Fruit fly (Drosophila melanogaster) whole organism, embryonic: Measurements from ENCODE around the gene Rpn9.
A peak's percentile ranks its signal among the peaks of the same experiment; 100 is the strongest.

Source experiments
- Ada2b ChIP-seq: fragments of 200-800 bp; sonication (Bioruptor generic); IDR thresholded peaks from 2 replicates; pipeline ENCODE4 v1.3.6; 2022; ENCODE audit warnings: missing biosample characterization, missing genetic modification characterization
- B-H1 ChIP-seq: fragments of 200-800 bp; sonication (Bioruptor generic); IDR thresholded peaks from 3 replicates; pipeline ENCODE4 v1.3.6; 2022; ENCODE audit warnings: missing biosample characterization, missing genetic modification characterization
- CG10654 ChIP-seq: fragments of 200-800 bp; sonication (Bioruptor generic); optimal IDR thresholded peaks from 2 replicates; lab custom pipeline; 2016; ENCODE audit warnings: missing biosample characterization, missing genetic modification characterization
- CG11504 ChIP-seq: fragments of 200-800 bp; sonication (Bioruptor generic); optimal IDR thresholded peaks from 3 replicates; lab custom pipeline; 2019; ENCODE audit warnings: missing biosample characterization, mild to moderate bottlenecking, missing genetic modification characterization, moderate library complexity
- CG11696 ChIP-seq: fragments of 200-800 bp; sonication (Bioruptor generic); IDR thresholded peaks from 2 replicates; pipeline ENCODE4 v1.3.6; 2022; ENCODE audit warnings: missing biosample characterization, missing genetic modification characterization
- CG12155 ChIP-seq: fragments of 200-800 bp; sonication (Bioruptor generic); optimal IDR thresholded peaks from 3 replicates; lab custom pipeline; 2016; ENCODE audit warnings: missing biosample characterization, missing genetic modification characterization
- CG13296 ChIP-seq: fragments of 200-800 bp; sonication (Bioruptor generic); optimal IDR thresholded peaks from 3 replicates; lab custom pipeline; 2018; ENCODE audit warnings: missing biosample characterization, mild to moderate bottlenecking, missing genetic modification characterization
- CG1602 ChIP-seq: fragments of 200-800 bp; sonication (Bioruptor generic); optimal IDR thresholded peaks from 3 replicates; lab custom pipeline; 2016; ENCODE audit warnings: missing biosample characterization, missing genetic modification characterization
- CG16813 ChIP-seq: fragments of 200-800 bp; sonication (Bioruptor generic); IDR thresholded peaks from 3 replicates; pipeline ENCODE4 v1.3.6; 2022; ENCODE audit warnings: missing biosample characterization, missing genetic modification characterization; ENCODE audit not compliant: partially characterized antibody
- CG18476 ChIP-seq: fragments of 200-800 bp; sonication (Bioruptor generic); optimal IDR thresholded peaks from 2 replicates; lab custom pipeline; 2016; ENCODE audit warnings: missing biosample characterization, mild to moderate bottlenecking, missing genetic modification characterization
- CG2199 ChIP-seq: fragments of 200-800 bp; sonication (Bioruptor generic); IDR thresholded peaks from 3 replicates; pipeline ENCODE4 v1.3.6; 2022; ENCODE audit warnings: missing biosample characterization, missing genetic modification characterization
- CG2712 ChIP-seq: fragments of 200-800 bp; optimal IDR thresholded peaks from 3 replicates; lab custom pipeline; 2019; ENCODE audit warnings: missing biosample characterization, mild to moderate bottlenecking, missing genetic modification characterization, moderate library complexity
- CG3065 ChIP-seq: fragments of 200-800 bp; sonication (Bioruptor generic); optimal IDR thresholded peaks from 2 replicates; lab custom pipeline; 2016; ENCODE audit warnings: missing biosample characterization, missing genetic modification characterization
- CG4404 ChIP-seq: fragments of 200-800 bp; sonication (Bioruptor generic); IDR thresholded peaks from 2 replicates; pipeline ENCODE4 v1.3.6; 2022; ENCODE audit warnings: missing biosample characterization, missing genetic modification characterization
- CG4730 ChIP-seq: fragments of 200-800 bp; sonication (Bioruptor generic); IDR thresholded peaks from 2 replicates; pipeline ENCODE4 v1.3.6; 2022; ENCODE audit warnings: missing biosample characterization, missing genetic modification characterization
- CG5245 ChIP-seq: fragments of 200-800 bp; sonication (Bioruptor generic); optimal IDR thresholded peaks from 3 replicates; lab custom pipeline; 2016; ENCODE audit warnings: missing biosample characterization, missing genetic modification characterization
- CG5953 ChIP-seq: fragments of 200-800 bp; sonication (Bioruptor generic); IDR thresholded peaks from 2 replicates; pipeline ENCODE4 v1.3.6; 2022; ENCODE audit warnings: missing biosample characterization, missing genetic modification characterization
- CG6254 ChIP-seq: fragments of 200-800 bp; sonication (Bioruptor generic); optimal IDR thresholded peaks from 3 replicates; lab custom pipeline; 2017; ENCODE audit warnings: mild to moderate bottlenecking, missing biosample characterization, missing genetic modification reagents, missing genetic modification characterization
- CG7372 ChIP-seq: fragments of 200-800 bp; sonication (Bioruptor generic); IDR thresholded peaks from 2 replicates; pipeline ENCODE4 v1.3.6; 2022; ENCODE audit warnings: missing biosample characterization, missing genetic modification characterization
- CG7556 ChIP-seq: fragments of 200-800 bp; sonication (Bioruptor generic); optimal IDR thresholded peaks from 2 replicates; lab custom pipeline; 2017; ENCODE audit warnings: missing biosample characterization, mild to moderate bottlenecking, missing genetic modification characterization
- D19B ChIP-seq: fragments of 200-800 bp; sonication (Bioruptor generic); optimal IDR thresholded peaks from 2 replicates; lab custom pipeline; 2017; ENCODE audit warnings: missing biosample characterization, mild to moderate bottlenecking, missing genetic modification characterization
- Lim3 ChIP-seq: fragments of 200-800 bp; sonication (Bioruptor generic); IDR thresholded peaks from 2 replicates; pipeline ENCODE4 v1.3.6; 2022; ENCODE audit warnings: missing biosample characterization, missing genetic modification characterization
- MESR4 ChIP-seq: fragments of 200-800 bp; sonication (Bioruptor generic); optimal IDR thresholded peaks from 2 replicates; lab custom pipeline; 2018; ENCODE audit warnings: missing biosample characterization, mild to moderate bottlenecking, missing genetic modification characterization, moderate library complexity
- Mes4 ChIP-seq: fragments of 200-800 bp; sonication (Bioruptor generic); optimal IDR thresholded peaks from 2 replicates; lab custom pipeline; 2016; ENCODE audit warnings: missing biosample characterization, missing genetic modification characterization
- NfI ChIP-seq: fragments of 200-800 bp; sonication (Bioruptor generic); optimal IDR thresholded peaks from 3 replicates; lab custom pipeline; 2018; ENCODE audit warnings: missing biosample characterization, mild to moderate bottlenecking, missing genetic modification characterization, moderate library complexity
- Pdp1 ChIP-seq, 2 experiments: fragments of 200-800 bp; sonication (Bioruptor generic); optimal IDR thresholded peaks; 3 replicates each; lab custom pipeline; 2016; ENCODE audit warnings: missing biosample characterization in 2 of 2, missing genetic modification characterization in 2 of 2, mild to moderate bottlenecking in 1 of 2, moderate library complexity in 1 of 2
- Scr ChIP-seq: fragments of 200-800 bp; sonication (Bioruptor generic); IDR thresholded peaks from 2 replicates; pipeline ENCODE4 v1.3.6; 2022; ENCODE audit warnings: missing biosample characterization, missing genetic modification characterization; ENCODE audit not compliant: partially characterized antibody
- Six4 ChIP-seq: fragments of 200-800 bp; sonication (Bioruptor generic); optimal IDR thresholded peaks from 2 replicates; lab custom pipeline; 2016; ENCODE audit warnings: missing biosample characterization, missing genetic modification characterization
- TFAM ChIP-seq: fragments of 200-800 bp; sonication (Bioruptor generic); optimal IDR thresholded peaks from 2 replicates; lab custom pipeline; 2017; ENCODE audit warnings: missing biosample characterization, missing genetic modification characterization, inconsistent platforms
- Xrp1 ChIP-seq: fragments of 200-800 bp; sonication (Bioruptor generic); IDR thresholded peaks from 2 replicates; pipeline ENCODE4 v1.3.6; 2022; ENCODE audit warnings: missing biosample characterization, missing genetic modification characterization
- cato ChIP-seq: fragments of 200-800 bp; sonication (Bioruptor generic); optimal IDR thresholded peaks from 2 replicates; lab custom pipeline; 2016; ENCODE audit warnings: missing biosample characterization, missing genetic modification characterization, borderline replicate concordance
- ci ChIP-seq: fragments of 200-800 bp; sonication (Bioruptor generic); IDR thresholded peaks from 3 replicates; pipeline ENCODE4 v1.3.6; 2022; ENCODE audit warnings: missing biosample characterization, missing genetic modification characterization
- cwo ChIP-seq: fragments of 200-800 bp; sonication (Bioruptor generic); optimal IDR thresholded peaks from 3 replicates; lab custom pipeline; 2017; ENCODE audit warnings: missing biosample characterization, missing genetic modification characterization, mild to moderate bottlenecking, moderate library complexity, missing genetic modification reagents
- danr ChIP-seq: fragments of 200-800 bp; sonication (Bioruptor generic); IDR thresholded peaks from 2 replicates; pipeline ENCODE4 v1.3.6; 2022; ENCODE audit warnings: missing biosample characterization, missing genetic modification characterization
- dpn ChIP-seq, 2 experiments: fragments of 200-800 bp; sonication (Bioruptor generic); optimal IDR thresholded peaks; 3 replicates each; lab custom pipeline; 2016; ENCODE audit warnings: missing biosample characterization in 2 of 2, missing genetic modification characterization in 2 of 2
- gfzf ChIP-seq: fragments of 200-800 bp; sonication (Bioruptor generic); optimal IDR thresholded peaks from 2 replicates; lab custom pipeline; 2016; ENCODE audit warnings: missing biosample characterization, mild to moderate bottlenecking, missing genetic modification characterization, moderate library complexity
- gro ChIP-seq: fragments of 200-800 bp; sonication (Bioruptor generic); optimal IDR thresholded peaks from 2 replicates; lab custom pipeline; 2016; ENCODE audit warnings: missing biosample characterization, missing genetic modification characterization
- gsb ChIP-seq: fragments of 200-800 bp; sonication (Bioruptor generic); IDR thresholded peaks from 2 replicates; pipeline ENCODE4 v1.3.6; 2022; ENCODE audit warnings: missing biosample characterization, missing genetic modification characterization
- gsb-n ChIP-seq: fragments of 200-800 bp; sonication (Bioruptor generic); optimal IDR thresholded peaks from 3 replicates; lab custom pipeline; 2018; ENCODE audit warnings: missing biosample characterization, mild to moderate bottlenecking, missing genetic modification characterization
- insv ChIP-seq, 2 experiments: fragments of 200-800 bp; sonication (Bioruptor generic); optimal IDR thresholded peaks; 3 replicates each; lab custom pipeline; 2016 to 2018; ENCODE audit warnings: missing biosample characterization in 2 of 2, missing genetic modification characterization in 2 of 2
- pfk ChIP-seq: fragments of 200-800 bp; sonication (Bioruptor generic); optimal IDR thresholded peaks from 2 replicates; lab custom pipeline; 2018; ENCODE audit warnings: missing biosample characterization, mild to moderate bottlenecking, missing genetic modification characterization, moderate library complexity
- pita ChIP-seq: fragments of 200-800 bp; sonication (Bioruptor generic); optimal IDR thresholded peaks from 2 replicates; lab custom pipeline; 2017; ENCODE audit warnings: missing biosample characterization, mild to moderate bottlenecking, missing genetic modification characterization
- pzg ChIP-seq: fragments of 200-800 bp; sonication (Bioruptor generic); optimal IDR thresholded peaks from 3 replicates; lab custom pipeline; 2018; ENCODE audit warnings: missing biosample characterization, mild to moderate bottlenecking, missing genetic modification characterization, moderate library complexity
- ranshi ChIP-seq: fragments of 200-800 bp; sonication (Bioruptor generic); IDR thresholded peaks from 2 replicates; pipeline ENCODE4 v1.3.6; 2022; ENCODE audit warnings: missing biosample characterization, missing genetic modification characterization
- repo ChIP-seq: fragments of 200-800 bp; sonication (Bioruptor generic); optimal IDR thresholded peaks from 2 replicates; lab custom pipeline; 2016; ENCODE audit warnings: missing biosample characterization, missing genetic modification characterization
- sens-2 ChIP-seq: fragments of 200-800 bp; sonication (Bioruptor generic); IDR thresholded peaks from 2 replicates; pipeline ENCODE4 v1.3.6; 2022; ENCODE audit warnings: missing biosample characterization, missing genetic modification characterization
- seq ChIP-seq: fragments of 200-800 bp; sonication (Bioruptor generic); IDR thresholded peaks from 2 replicates; pipeline ENCODE4 v1.3.6; 2022; ENCODE audit warnings: missing biosample characterization, missing genetic modification characterization
- sima ChIP-seq: fragments of 200-800 bp; sonication (Bioruptor generic); optimal IDR thresholded peaks from 2 replicates; lab custom pipeline; 2016; ENCODE audit warnings: missing biosample characterization, missing genetic modification characterization
- tup ChIP-seq: fragments of 200-800 bp; sonication (Bioruptor generic); optimal IDR thresholded peaks from 2 replicates; lab custom pipeline; 2016; ENCODE audit warnings: missing biosample characterization, mild to moderate bottlenecking, missing genetic modification characterization, moderate library complexity
- vvl ChIP-seq: fragments of 200-800 bp; sonication (Bioruptor generic); IDR thresholded peaks from 2 replicates; pipeline ENCODE4 v1.3.6; 2022; ENCODE audit warnings: missing biosample characterization, missing genetic modification characterization

Rpn9 gene

DNA sequence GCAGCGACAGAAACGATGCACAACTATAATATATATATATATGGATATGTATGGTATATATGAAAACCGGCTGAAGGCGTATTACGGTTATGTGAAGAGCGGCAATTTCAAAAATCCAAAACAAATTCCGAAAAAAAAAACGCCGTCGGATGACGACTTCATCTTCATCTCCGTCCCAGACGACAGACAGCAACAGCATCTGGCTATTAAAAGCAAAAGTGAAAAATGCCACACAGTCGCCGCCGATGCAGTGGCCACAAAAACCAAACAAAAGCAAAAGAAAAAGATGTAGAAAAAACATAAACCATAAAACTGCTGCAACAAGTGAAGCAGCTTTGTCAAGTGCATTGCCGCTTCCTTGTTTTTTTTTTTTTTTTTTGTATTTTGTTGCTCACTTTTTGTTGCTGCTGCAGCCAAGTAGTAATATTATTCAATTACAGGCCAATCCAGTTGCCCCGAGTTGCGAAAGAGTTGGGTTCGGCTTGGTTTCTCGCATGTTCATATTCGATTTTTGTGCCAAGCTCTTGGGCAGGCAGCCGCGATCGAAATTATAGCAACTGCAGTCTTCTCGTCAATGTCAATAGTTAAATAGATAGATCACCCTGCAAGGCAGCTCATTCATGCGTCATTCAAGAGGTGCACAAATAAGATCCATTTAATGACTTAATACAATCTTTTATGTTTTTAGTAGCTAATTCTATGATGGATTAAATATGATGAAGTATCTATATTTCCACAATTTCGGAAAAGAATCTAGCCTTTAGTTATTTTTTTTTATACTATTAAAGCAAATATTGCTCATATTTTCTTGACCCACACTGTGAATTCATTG is 1.5 kb upstream of the Rpn9 start (continued):
- no peak for TF ChIP-seq CG12155
- no peak for TF ChIP-seq pfk
- TF ChIP-seq Lim3 (GFP tag; lab: Robert Waterston, UW), result no peak
- TF ChIP-seq vvl (GFP tag; lab: Robert Waterston, UW), result no peak
- TF ChIP-seq CG2712 (tag; lab: Kevin White, UChicago), result no peak
- TF ChIP-seq gro, result no peak
- no peak for TF ChIP-seq insv (GFP tag; optimal IDR thresholded peaks at IDR 0.05; lab: Kevin White, UChicago)
- TF ChIP-seq CG5953, result 0 out of 2 replicates have a peak, but pooled peaks have one; percentile 35
- no peak for TF ChIP-seq gsb (GFP tag; lab: Robert Waterston, UW)
- no peak for TF ChIP-seq CG4404
- no peak for TF ChIP-seq Ada2b (GFP tag; lab: Robert Waterston, UW)
- TF ChIP-seq CG13296 (GFP tag; lab: Kevin White, UChicago), result no peak
- TF ChIP-seq CG7372 (GFP tag; lab: Robert Waterston, UW), result no peak
- TF ChIP-seq CG2199 (GFP tag; lab: Robert Waterston, UW), result 0 out of 3 replicates have a peak, but pooled peaks have one; percentile 63
- TF ChIP-seq TFAM (GFP tag; lab: Kevin White, UChicago), result no peak
- TF ChIP-seq Pdp1 (GFP tag; optimal IDR thresholded peaks at IDR 0.05; lab: Kevin White, UChicago), result peak in 1 of 2 experiments; percentile 11
- TF ChIP-seq danr (GFP tag; lab: Robert Waterston, UW), result no peak
- TF ChIP-seq CG6254 (GFP tag; lab: Kevin White, UChicago), result peak; percentile 23
- TF ChIP-seq CG11504 (tag; lab: Kevin White, UChicago), result peak; percentile 28
- no peak for TF ChIP-seq CG18476 (GFP tag; lab: Kevin White, UChicago)
- no peak for TF ChIP-seq pita (GFP tag; lab: Kevin White, UChicago)
- TF ChIP-seq repo (GFP tag; lab: Kevin White, UChicago), result no peak
- peak; percentile 40; the same call in 1 of the 3 replicates for TF ChIP-seq ci (GFP tag; lab: Robert Waterston, UW)
- TF ChIP-seq sima (GFP tag; lab: Kevin White, UChicago), result no peak
- TF ChIP-seq CG1602 (GFP tag; lab: Kevin White, UChicago), result no peak
- no peak for TF ChIP-seq sens-2 (GFP tag; lab: Robert Waterston, UW)
- TF ChIP-seq CG16813, result no peak
- no peak for TF ChIP-seq cwo (GFP tag; lab: Kevin White, UChicago)
- TF ChIP-seq tup (GFP tag; lab: Kevin White, UChicago), result no peak
- no peak for TF ChIP-seq D19B (GFP tag; lab: Kevin White, UChicago)
- no peak for TF ChIP-seq NfI
- TF ChIP-seq Six4 (GFP tag; lab: Kevin White, UChicago), result no peak
- TF ChIP-seq CG5245 (GFP tag; lab: Kevin White, UChicago), result no peak
- no peak for TF ChIP-seq ranshi
- TF ChIP-seq seq (GFP tag; lab: Robert Waterston, UW), result no peak
- TF ChIP-seq Mes4 (GFP tag; lab: Kevin White, UChicago), result no peak
- TF ChIP-seq CG4730, result no peak
- no peak for TF ChIP-seq Xrp1 (GFP tag; lab: Robert Waterston, UW)
- TF ChIP-seq CG11696 (GFP tag; lab: Robert Waterston, UW), result peak; percentile 58
- no peak for TF ChIP-seq pzg (GFP tag; lab: Kevin White, UChicago)
- TF ChIP-seq CG10654 (GFP tag; lab: Kevin White, UChicago), result no peak
- TF ChIP-seq gfzf, result no peak
- TF ChIP-seq Scr (GFP tag; lab: Robert Waterston, UW), result no peak
- no peak for TF ChIP-seq gsb-n
- TF ChIP-seq CG3065 (GFP tag; lab: Kevin White, UChicago), result no peak
- TF ChIP-seq cato (GFP tag; lab: Kevin White, UChicago), result no peak
- TF ChIP-seq B-H1 (GFP tag; lab: Robert Waterston, UW), result no peak; the same call in 2 of the 3 replicates
- TF ChIP-seq dpn (GFP tag; optimal IDR thresholded peaks at IDR 0.05; lab: Kevin White, UChicago), result no peak
- peak; percentile 1 for TF ChIP-seq CG7556 (GFP tag; lab: Kevin White, UChicago)
- TF ChIP-seq MESR4 (GFP tag; lab: Kevin White, UChicago), result no peak
